Worm (Caenorhabditis elegans) whole organism, L4/young adult: ENCODE measurements around the gene C03H5.3.

ENCODE experiments used
- W03F9.2 ChIP-seq: fragments of 150-350 bp; optimal IDR thresholded peaks from 2 replicates; lab custom pipeline; 2014; ENCODE audit warnings: missing biosample characterization, missing genetic modification characterization
- dao-5 ChIP-seq: sonication (generic microtip); optimal IDR thresholded peaks from 2 replicates; lab custom pipeline; 2016; ENCODE audit warnings: missing genotype, missing genetic modification characterization, moderate library complexity, missing compliant biosample characterization
- him-1 ChIP-seq: sonication (generic microtip); optimal IDR thresholded peaks from 2 replicates; lab custom pipeline; 2016; ENCODE audit warnings: missing genotype, missing genetic modification reagents, missing genetic modification characterization, missing compliant biosample characterization

DNA sequence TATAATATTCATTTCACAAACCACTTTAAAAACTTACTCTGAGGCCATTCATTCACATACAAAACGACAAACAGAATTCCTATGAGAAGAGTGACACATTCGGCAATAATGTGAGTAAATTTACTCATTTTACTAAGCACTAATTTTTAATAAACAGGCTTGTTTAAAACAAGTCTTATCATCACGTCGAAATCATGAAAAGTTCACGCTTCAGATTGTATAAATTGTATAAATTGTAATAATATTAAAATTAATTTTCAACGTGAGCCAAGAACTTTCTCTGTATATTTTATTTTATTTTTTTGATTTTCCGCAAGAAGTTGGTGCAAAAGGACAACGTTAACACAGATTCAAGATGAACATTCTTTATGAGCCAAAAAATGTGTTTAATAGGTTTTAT is 32.9 kb downstream of the C03H5.3 start, which contains the start of gene C24H12.6:
- TF ChIP-seq him-1 (tag; lab: Kevin White, UChicago) (no peak), dao-5 (tag; lab: Kevin White, UChicago) (no peak), W03F9.2 (tag; lab: Kevin White, UChicago) (no peak)
